Fruit fly (Drosophila melanogaster) whole organism, wandering third instar larva: ENCODE results near the gene Gr63a.
A peak's percentile ranks its signal among the peaks of the same experiment; 100 is the strongest.

Source experiments
- CrebA ChIP-seq: fragments of 200-800 bp; sonication (Bioruptor generic); optimal IDR thresholded peaks from 2 replicates; lab custom pipeline; 2016; ENCODE audit warnings: missing biosample characterization, mild to moderate bottlenecking, missing genetic modification characterization, borderline replicate concordance
- Dif ChIP-seq: fragments of 200-275, 200-300 bp; sonication (Bioruptor generic); optimal IDR thresholded peaks from 2 replicates; lab custom pipeline; 2018; ENCODE audit warnings: missing biosample characterization, missing genetic modification characterization; ENCODE audit not compliant: partially characterized antibody
- HLH106 ChIP-seq: fragments of 200-800 bp; optimal IDR thresholded peaks from 3 replicates; lab custom pipeline; 2019; ENCODE audit warnings: missing biosample characterization, mild to moderate bottlenecking, missing genetic modification characterization, moderate library complexity
- Hnf4 ChIP-seq: fragments of 200-800 bp; sonication (Bioruptor generic); optimal IDR thresholded peaks from 2 replicates; lab custom pipeline; 2016; ENCODE audit warnings: missing biosample characterization, mild to moderate bottlenecking, missing genetic modification characterization
- Jra ChIP-seq: sonication (Bioruptor generic); optimal IDR thresholded peaks from 2 replicates; lab custom pipeline; 2016; ENCODE audit warnings: missing biosample characterization, missing genetic modification characterization
- Myc ChIP-seq: fragments of >200 bp; optimal IDR thresholded peaks from 2 replicates; lab custom pipeline; 2017
- N ChIP-seq: fragments of >200 bp; optimal IDR thresholded peaks from 2 replicates; lab custom pipeline; 2018; ENCODE audit warnings: missing biosample characterization, missing external identifiers, missing genetic modification characterization
- OdsH ChIP-seq: fragments of 200-800 bp; sonication (Bioruptor generic); optimal IDR thresholded peaks from 2 replicates; lab custom pipeline; 2016; ENCODE audit warnings: missing biosample characterization, mild to moderate bottlenecking, missing genetic modification characterization
- Rel ChIP-seq, 2 experiments: fragments of 200-800 bp; sonication (Bioruptor generic) in 1 of 2; optimal IDR thresholded peaks; 2 replicates in 1 of 2; 3 replicates in 1 of 2; lab custom pipeline; 2016 to 2019; ENCODE audit warnings: mild to moderate bottlenecking in 2 of 2, missing biosample characterization in 2 of 2, missing genetic modification characterization in 2 of 2, moderate library complexity in 1 of 2
- Sp1 ChIP-seq: fragments of 200-800 bp; sonication (Bioruptor generic); optimal IDR thresholded peaks from 3 replicates; lab custom pipeline; 2019; ENCODE audit warnings: missing biosample characterization, mild to moderate bottlenecking, missing genetic modification characterization, moderate library complexity
- Vsx2 ChIP-seq: fragments of 200-300, 225-300 bp; sonication (Bioruptor generic); optimal IDR thresholded peaks from 2 replicates; lab custom pipeline; 2018; ENCODE audit warnings: missing biosample characterization, missing genetic modification characterization; ENCODE audit not compliant: partially characterized antibody
- br ChIP-seq: fragments of 200-800 bp; sonication (Bioruptor generic); optimal IDR thresholded peaks from 2 replicates; lab custom pipeline; 2016; ENCODE audit warnings: missing biosample characterization, missing genetic modification characterization
- dl ChIP-seq, 2 experiments: fragments of 175-275, 200-275 bp in 1 of 2; fragments of 200-275 bp in 1 of 2; sonication (Bioruptor generic); optimal IDR thresholded peaks; lab custom pipeline; 2018; ENCODE audit warnings: mild to moderate bottlenecking in 2 of 2, missing biosample characterization in 2 of 2, missing genetic modification characterization in 2 of 2, moderate library complexity in 2 of 2; ENCODE audit not compliant: partially characterized antibody in 2 of 2, insufficient read depth in 1 of 2
- dmrt93B ChIP-seq: fragments of 200-800 bp; sonication (Bioruptor generic); optimal IDR thresholded peaks from 2 replicates; lab custom pipeline; 2018; ENCODE audit warnings: missing biosample characterization, mild to moderate bottlenecking, missing genetic modification characterization
- dsf ChIP-seq: sonication (Bioruptor generic); optimal IDR thresholded peaks from 2 replicates; lab custom pipeline; 2016; ENCODE audit warnings: missing biosample characterization, missing genetic modification characterization, borderline replicate concordance
- foxo ChIP-seq, 2 experiments: fragments of 200-800 bp; sonication (Bioruptor generic); optimal IDR thresholded peaks; 2 replicates in 1 of 2; 3 replicates in 1 of 2; lab custom pipeline; 2016 to 2017; ENCODE audit warnings: missing biosample characterization in 2 of 2, missing genetic modification characterization in 2 of 2
- h ChIP-seq: fragments of 200-800 bp; sonication (Bioruptor generic); optimal IDR thresholded peaks from 3 replicates; lab custom pipeline; 2016; ENCODE audit warnings: missing biosample characterization, mild to moderate bottlenecking, missing genetic modification characterization
- jim ChIP-seq: fragments of 175-275, 200-325 bp; sonication (Bioruptor generic); optimal IDR thresholded peaks from 2 replicates; lab custom pipeline; 2016; ENCODE audit warnings: missing biosample characterization, mild to moderate bottlenecking, missing genetic modification characterization
- lola ChIP-seq: fragments of >200 bp; optimal IDR thresholded peaks from 2 replicates; lab custom pipeline; 2017; ENCODE audit warnings: missing biosample characterization, missing genetic modification characterization
- pan ChIP-seq: fragments of >200 bp; optimal IDR thresholded peaks from 2 replicates; lab custom pipeline; 2017
- psq ChIP-seq: fragments of 200-800 bp; sonication (Bioruptor generic); optimal IDR thresholded peaks from 3 replicates; lab custom pipeline; 2017; ENCODE audit warnings: missing biosample characterization, mild to moderate bottlenecking, missing genetic modification characterization, moderate library complexity
- rgr ChIP-seq: fragments of 200-800 bp; sonication (Bioruptor generic); optimal IDR thresholded peaks from 3 replicates; lab custom pipeline; 2016; ENCODE audit warnings: missing biosample characterization, mild to moderate bottlenecking, missing genetic modification characterization
- sage ChIP-seq: fragments of 200-800 bp; sonication (Bioruptor generic); optimal IDR thresholded peaks from 2 replicates; lab custom pipeline; 2016; ENCODE audit warnings: missing biosample characterization, mild to moderate bottlenecking, missing genetic modification characterization
- sv ChIP-seq: fragments of 200-800 bp; sonication (Bioruptor generic); optimal IDR thresholded peaks from 3 replicates; lab custom pipeline; 2016; ENCODE audit warnings: missing biosample characterization, missing genetic modification characterization
- tai ChIP-seq: sonication (Bioruptor generic); optimal IDR thresholded peaks from 2 replicates; lab custom pipeline; 2016; ENCODE audit warnings: missing biosample characterization, missing genetic modification characterization
- usp ChIP-seq: fragments of >200 bp; optimal IDR thresholded peaks from 2 replicates; lab custom pipeline; 2017; ENCODE audit warnings: missing biosample characterization, missing genetic modification characterization

Gr63a gene

dm6 chr3L:3896553-3897034 lies at the start of gene Gr63a, which contains the start of gene Lamtor4:
Gr63a (minus strand) TSS chr3L:3896603.
Lamtor4 (plus strand) TSS chr3L:3896900.
- TF ChIP-seq Dif (GFP tag; lab: Kevin White, UChicago) (no peak), Hnf4 (GFP tag; lab: Kevin White, UChicago) (no peak), psq (GFP tag; lab: Kevin White, UChicago) (peak; percentile 32), Vsx2 (GFP tag; lab: Kevin White, UChicago) (no peak), sage (GFP tag; lab: Kevin White, UChicago) (no peak), h (peak; percentile 41), HLH106 (tag; lab: Kevin White, UChicago) (peak; percentile 11), dmrt93B (GFP tag; lab: Kevin White, UChicago) (no peak), N (no peak), foxo (GFP tag; optimal IDR thresholded peaks at IDR 0.05; lab: Kevin White, UChicago) (peak in 1 of 2 experiments; percentile 33), jim (GFP tag; lab: Kevin White, UChicago) (no peak), OdsH (GFP tag; lab: Kevin White, UChicago) (no peak), CrebA (GFP tag; lab: Kevin White, UChicago) (no peak), Jra (no peak), lola (no peak), Rel (GFP tag; optimal IDR thresholded peaks at IDR 0.05; lab: Kevin White, UChicago) (no peak), Rel (tag; optimal IDR thresholded peaks at IDR 0.05; lab: Kevin White, UChicago) (peak; percentile 57), Sp1 (GFP tag; lab: Kevin White, UChicago) (peak; percentile 24), rgr (GFP tag; lab: Kevin White, UChicago) (peak; percentile 44), br (peak; percentile 13)
- TF ChIP-seq, all 38 proteins: peak for 8

dm6 chr3L:3942241-3943028 lies 46.0 kb upstream of the Gr63a start, which contains the start of the genes CG10863 and CG14982:
CG10863 (minus strand) TSS chr3L:3942465.
CG14982 (plus strand) TSS chr3L:3942710.
- TF ChIP-seq Rel (GFP tag; optimal IDR thresholded peaks at IDR 0.05; lab: Kevin White, UChicago) (no peak), Rel (tag; optimal IDR thresholded peaks at IDR 0.05; lab: Kevin White, UChicago) (peak; percentile 80), Hnf4 (GFP tag; lab: Kevin White, UChicago) (no peak), rgr (GFP tag; lab: Kevin White, UChicago) (peak; percentile 52), dl (GFP tag; optimal IDR thresholded peaks at IDR 0.05; lab: Kevin White, UChicago; ENCODE audit: insufficient read depth in 1 of 2, partially characterized antibody in 2 of 2) (no peak), h (peak; percentile 47), Dif (GFP tag; lab: Kevin White, UChicago) (peak; percentile 41), OdsH (GFP tag; lab: Kevin White, UChicago) (peak; percentile 3), Myc (lab: Kevin White, UChicago) (no peak), br (peak; percentile 35), Sp1 (GFP tag; lab: Kevin White, UChicago) (peak; percentile 29), sage (GFP tag; lab: Kevin White, UChicago) (peak; percentile 8), Vsx2 (GFP tag; lab: Kevin White, UChicago) (peak; percentile 19)

dm6 chr3L:3940075-3940819 lies 43.8 kb upstream of the Gr63a start, which contains the start of gene CG12766:
CG12766 (minus strand) TSS chr3L:3940125.
- no peak for TF ChIP-seq CrebA (GFP tag; lab: Kevin White, UChicago)
- no peak for TF ChIP-seq OdsH (GFP tag; lab: Kevin White, UChicago)

dm6 chr3L:3937806-3938205 lies 41.4 kb upstream of the Gr63a start, which contains the start of gene CG10866:
CG10866 (minus strand) TSS chr3L:3937992.
- no peak for TF ChIP-seq sv (GFP tag; lab: Kevin White, UChicago)
- TF ChIP-seq N, result no peak

- peak; percentile 12 for TF ChIP-seq h
- TF ChIP-seq usp, result no peak
- TF ChIP-seq tai (GFP tag; lab: Kevin White, UChicago), result no peak
- no peak for TF ChIP-seq pan (lab: Kevin White, UChicago)
- TF ChIP-seq dsf (GFP tag; lab: Kevin White, UChicago), result no peak
- TF ChIP-seq OdsH (GFP tag; lab: Kevin White, UChicago), result peak; percentile 15
- TF ChIP-seq foxo (GFP tag; optimal IDR thresholded peaks at IDR 0.05; lab: Kevin White, UChicago), result peak in 1 of 2 experiments; percentile 35
- peak; percentile 18 for TF ChIP-seq psq (GFP tag; lab: Kevin White, UChicago)
- peak; percentile 41 for TF ChIP-seq rgr (GFP tag; lab: Kevin White, UChicago)
- peak; percentile 58 for TF ChIP-seq sv (GFP tag; lab: Kevin White, UChicago)
Observed at dm6 chr3L:3935567-3936207, 39.3 kb upstream of the Gr63a start, which contains the start of gene Eip63F-1. Eip63F-1 (minus strand) TSS chr3L:3935617.
